Worm (Caenorhabditis elegans) whole organism, L2 larva: ENCODE data around the gene str-4.

Experiments used
- C34F6.9 ChIP-seq: fragments of 150-350 bp; optimal IDR thresholded peaks from 2 replicates; lab custom pipeline; 2014; ENCODE audit warnings: missing biosample characterization, missing genetic modification characterization
- F13H6.1 ChIP-seq: sonication (generic microtip); optimal IDR thresholded peaks from 2 replicates; lab custom pipeline; 2016; ENCODE audit warnings: missing genetic modification characterization, missing compliant biosample characterization
- R02D3.7 ChIP-seq: fragments of 150-350 bp; optimal IDR thresholded peaks from 2 replicates; lab custom pipeline; 2014; ENCODE audit warnings: missing biosample characterization, missing genetic modification characterization
- Y55F3AM.14 ChIP-seq: fragments of 200-800 bp; sonication (Bioruptor generic); optimal IDR thresholded peaks from 2 replicates; lab custom pipeline; 2018; ENCODE audit warnings: mild to moderate bottlenecking, missing genetic modification characterization, missing compliant biosample characterization
- ZK546.5 ChIP-seq: sonication (generic microtip); optimal IDR thresholded peaks from 2 replicates; lab custom pipeline; 2017; ENCODE audit warnings: missing biosample characterization, missing genetic modification characterization
- alr-1 ChIP-seq: fragments of 150-350 bp; optimal IDR thresholded peaks from 2 replicates; lab custom pipeline; 2014; ENCODE audit warnings: missing biosample characterization, missing genetic modification characterization
- aly-2 ChIP-seq: fragments of 150-350 bp; optimal IDR thresholded peaks from 2 replicates; lab custom pipeline; 2014; ENCODE audit warnings: missing biosample characterization, missing genetic modification characterization
- ama-1 ChIP-seq: fragments of 150-350 bp; optimal IDR thresholded peaks from 2 replicates; lab custom pipeline; 2018; ENCODE audit warnings: inconsistent platforms
- blmp-1 ChIP-seq: sonication (generic microtip); optimal IDR thresholded peaks from 2 replicates; lab custom pipeline; 2017; ENCODE audit warnings: missing genetic modification characterization, mild to moderate bottlenecking, missing compliant biosample characterization, antibody characterized with exemption, moderate library complexity; ENCODE audit not compliant: insufficient read depth
- ceh-16 ChIP-seq: fragments of 150-350 bp; optimal IDR thresholded peaks from 2 replicates; lab custom pipeline; 2014; ENCODE audit warnings: missing biosample characterization, missing genetic modification characterization
- ceh-82 ChIP-seq: fragments of 150-350 bp; optimal IDR thresholded peaks from 2 replicates; lab custom pipeline; 2014; ENCODE audit warnings: missing biosample characterization, missing genetic modification characterization
- crh-2 ChIP-seq: sonication (generic microtip); optimal IDR thresholded peaks from 2 replicates; lab custom pipeline; 2017; ENCODE audit warnings: missing biosample characterization, missing genetic modification characterization
- dmd-4 ChIP-seq: sonication (generic microtip); optimal IDR thresholded peaks from 2 replicates; lab custom pipeline; 2017; ENCODE audit warnings: missing biosample characterization, missing genetic modification characterization
- egl-27 ChIP-seq: sonication (generic microtip); optimal IDR thresholded peaks from 3 replicates; lab custom pipeline; 2017; ENCODE audit warnings: missing biosample characterization, missing genetic modification reagents, missing genetic modification characterization
- elt-3 ChIP-seq: sonication (generic microtip); optimal IDR thresholded peaks from 2 replicates; lab custom pipeline; 2017; ENCODE audit warnings: missing biosample characterization, missing genetic modification characterization
- fos-1 ChIP-seq: fragments of 150-350 bp; optimal IDR thresholded peaks from 2 replicates; lab custom pipeline; 2014; ENCODE audit warnings: missing biosample characterization, missing genetic modification characterization
- lin-13 ChIP-seq: fragments of 150-350 bp; optimal IDR thresholded peaks from 2 replicates; lab custom pipeline; 2014; ENCODE audit warnings: missing biosample characterization, missing genetic modification reagents, missing genetic modification characterization
- lin-39 ChIP-seq: fragments of 150-350 bp; optimal IDR thresholded peaks from 2 replicates; lab custom pipeline; 2014; ENCODE audit warnings: missing biosample characterization, missing genetic modification reagents, missing genetic modification characterization
- lsy-2 ChIP-seq, 2 experiments: fragments of 150-350 bp in 1 of 2; sonication (generic microtip) in 1 of 2; optimal IDR thresholded peaks; 2 replicates each; lab custom pipeline; 2014 to 2017; ENCODE audit warnings: missing biosample characterization in 2 of 2, missing genetic modification characterization in 2 of 2
- mbf-1 ChIP-seq: sonication (generic microtip); optimal IDR thresholded peaks from 2 replicates; lab custom pipeline; 2017; ENCODE audit warnings: missing biosample characterization, missing genetic modification characterization
- mdl-1 ChIP-seq, 2 experiments: fragments of 150-350 bp in 1 of 2; sonication (generic microtip) in 1 of 2; optimal IDR thresholded peaks; 2 replicates each; lab custom pipeline; 2017; ENCODE audit warnings: missing biosample characterization in 2 of 2, missing genetic modification characterization in 2 of 2
- nhr-10 ChIP-seq: sonication (generic microtip); optimal IDR thresholded peaks from 2 replicates; lab custom pipeline; 2017; ENCODE audit warnings: missing biosample characterization, missing genetic modification characterization
- nhr-12 ChIP-seq: fragments of 150-350 bp; optimal IDR thresholded peaks from 2 replicates; lab custom pipeline; 2014; ENCODE audit warnings: missing biosample characterization, missing genetic modification characterization
- nhr-129 ChIP-seq: fragments of 150-350 bp; optimal IDR thresholded peaks from 2 replicates; lab custom pipeline; 2014; ENCODE audit warnings: missing biosample characterization, missing genetic modification characterization
- nhr-21 ChIP-seq: fragments of 150-350 bp; optimal IDR thresholded peaks from 2 replicates; lab custom pipeline; 2014; ENCODE audit warnings: missing biosample characterization, missing genetic modification characterization
- nhr-23 ChIP-seq: fragments of 150-350 bp; optimal IDR thresholded peaks from 2 replicates; lab custom pipeline; 2014; ENCODE audit warnings: missing biosample characterization, missing genetic modification reagents, missing genetic modification characterization
- nhr-25 ChIP-seq: fragments of 150-350 bp; sonication (generic microtip); optimal IDR thresholded peaks from 3 replicates; lab custom pipeline; 2014; ENCODE audit warnings: missing biosample characterization, missing genetic modification characterization
- nhr-77 ChIP-seq: fragments of 150-350 bp; optimal IDR thresholded peaks from 2 replicates; lab custom pipeline; 2014; ENCODE audit warnings: missing biosample characterization, missing genetic modification characterization
- peb-1 ChIP-seq: fragments of 150-350 bp; optimal IDR thresholded peaks from 2 replicates; lab custom pipeline; 2014; ENCODE audit warnings: missing biosample characterization, missing genetic modification characterization
- skn-1 ChIP-seq: sonication (generic microtip); optimal IDR thresholded peaks from 2 replicates; lab custom pipeline; 2017; ENCODE audit warnings: missing biosample characterization, missing genetic modification characterization
- sma-9 ChIP-seq, 2 experiments: fragments of 150-350 bp in 1 of 2; sonication (generic microtip) in 1 of 2; optimal IDR thresholded peaks; 2 replicates each; lab custom pipeline; 2014 to 2016; ENCODE audit warnings: missing genetic modification characterization in 2 of 2, mild to moderate bottlenecking in 1 of 2, missing biosample characterization in 1 of 2, missing compliant biosample characterization in 1 of 2, missing genetic modification reagents in 1 of 2, moderate library complexity in 1 of 2
- snpc-4 ChIP-seq: fragments of 150-350 bp; optimal IDR thresholded peaks from 2 replicates; lab custom pipeline; 2014; ENCODE audit warnings: missing biosample characterization, missing genetic modification characterization
- unc-39 ChIP-seq: fragments of 150-350 bp; optimal IDR thresholded peaks from 2 replicates; lab custom pipeline; 2014; ENCODE audit warnings: missing biosample characterization, missing genetic modification characterization
- unc-55 ChIP-seq: fragments of 150-350 bp; sonication (generic microtip); optimal IDR thresholded peaks from 3 replicates; lab custom pipeline; 2014; ENCODE audit warnings: missing biosample characterization, missing genetic modification reagents, missing genetic modification characterization
- unc-62 ChIP-seq: fragments of 150-350 bp; optimal IDR thresholded peaks from 2 replicates; lab custom pipeline; 2014; ENCODE audit warnings: missing biosample characterization, missing genetic modification reagents, missing genetic modification characterization
- zag-1 ChIP-seq: fragments of 150-350 bp; optimal IDR thresholded peaks from 2 replicates; lab custom pipeline; 2014; ENCODE audit warnings: missing biosample characterization, missing genetic modification characterization
- ztf-4 ChIP-seq: fragments of 150-350 bp; optimal IDR thresholded peaks from 2 replicates; lab custom pipeline; 2014; ENCODE audit warnings: missing biosample characterization, missing genetic modification characterization

The str-4 gene

ce11 chrV:13299398-13299797 is 40.1 kb downstream of the str-4 start:
- TF ChIP-seq alr-1 (tag; lab: Kevin White, UChicago) (no peak), nhr-12 (tag; lab: Kevin White, UChicago) (no peak), peb-1 (no peak), R02D3.7 (tag; lab: Kevin White, UChicago) (no peak), ama-1 (no peak), ztf-4 (tag; lab: Kevin White, UChicago) (no peak), snpc-4 (tag; lab: Kevin White, UChicago) (no peak), sma-9 (GFP tag; optimal IDR thresholded peaks at IDR 0.05; lab: Kevin White, UChicago) (no peak), sma-9 (tag; optimal IDR thresholded peaks at IDR 0.05; lab: Kevin White, UChicago) (no peak)

DNA sequence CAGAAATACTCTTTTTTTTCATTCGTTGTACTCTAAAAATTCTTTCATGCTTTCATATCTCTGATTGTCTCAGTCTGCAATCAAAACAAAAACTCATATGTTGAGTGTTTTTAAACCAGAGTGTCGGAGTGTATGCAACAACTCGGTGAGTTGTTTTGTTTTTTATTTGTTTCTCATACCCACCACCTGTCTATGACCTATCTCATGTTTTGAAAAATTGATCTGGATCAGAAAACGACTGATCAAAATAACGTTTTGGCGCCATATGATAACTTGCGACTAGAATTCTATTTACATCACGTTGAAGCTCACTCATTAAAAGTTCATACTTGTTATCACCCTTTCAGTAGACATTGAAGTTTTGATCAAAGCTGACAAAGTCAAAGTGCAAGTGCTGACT is 40.8 kb downstream of the str-4 start:
- TF ChIP-seq nhr-21 (tag; lab: Kevin White, UChicago) (no peak), blmp-1 (no peak), nhr-129 (tag; lab: Kevin White, UChicago) (peak; percentile 56), nhr-10 (no peak), lin-39 (no peak), crh-2 (tag; lab: Kevin White, UChicago) (no peak), elt-3 (tag; lab: Kevin White, UChicago) (no peak), ceh-82 (tag; lab: Kevin White, UChicago) (no peak)

ce11 chrV:13297220-13297619 is 42.3 kb downstream of the str-4 start, which contains the start of gene C26E1.1:
TSS of gene C26E1.1 (plus strand) at chrV:13297520.
- no peak for TF ChIP-seq elt-3 (tag; lab: Kevin White, UChicago)
- TF ChIP-seq skn-1 = no peak
- no peak for TF ChIP-seq nhr-12 (tag; lab: Kevin White, UChicago)
- TF ChIP-seq lin-13 (GFP tag; lab: Kevin White, UChicago) = no peak
- TF ChIP-seq nhr-25 = no peak
- TF ChIP-seq unc-55 (GFP tag; lab: Kevin White, UChicago) = no peak
- no peak for TF ChIP-seq ama-1
- TF ChIP-seq dmd-4 (tag; lab: Kevin White, UChicago) = no peak
- no peak for TF ChIP-seq ZK546.5 (tag; lab: Kevin White, UChicago)
- no peak for TF ChIP-seq ztf-4 (tag; lab: Kevin White, UChicago)
- no peak for TF ChIP-seq alr-1 (tag; lab: Kevin White, UChicago)
- no peak for TF ChIP-seq fos-1 (tag; lab: Kevin White, UChicago)
- no peak for TF ChIP-seq nhr-10
- no peak for TF ChIP-seq snpc-4 (tag; lab: Kevin White, UChicago)
- TF ChIP-seq Y55F3AM.14 = no peak

DNA sequence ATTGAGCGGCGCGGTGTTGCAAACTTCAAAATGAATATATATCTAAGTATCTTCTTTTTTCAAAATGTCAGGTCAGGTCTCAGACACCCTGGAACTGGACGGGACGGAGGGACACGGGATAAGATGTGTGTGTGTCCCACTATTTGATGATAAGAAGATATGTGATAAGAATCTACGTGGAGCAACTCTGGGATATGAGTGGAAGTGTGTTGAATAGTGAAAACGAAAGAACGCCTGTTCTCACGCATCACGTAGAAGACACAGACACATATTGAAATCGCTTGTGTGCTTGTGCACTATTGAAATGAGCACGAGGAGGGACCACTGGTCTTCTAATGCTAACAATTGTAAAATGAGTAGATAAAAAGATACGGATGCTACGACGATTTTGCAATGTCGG is 43.7 kb downstream of the str-4 start, which contains the start of gene uig-1:
TSS of gene uig-1 (minus strand) at position 120 of the 400 bp plus-strand sequence.
- TF ChIP-seq mdl-1 (tag; optimal IDR thresholded peaks at IDR 0.05; lab: Kevin White, UChicago) = no peak
- TF ChIP-seq zag-1 (tag; lab: Kevin White, UChicago) = no peak
- TF ChIP-seq mbf-1 (tag; lab: Kevin White, UChicago) = no peak
- TF ChIP-seq C34F6.9 (tag; lab: Kevin White, UChicago) = peak; percentile 16
- TF ChIP-seq egl-27 (tag; lab: Kevin White, UChicago) = no peak
- TF ChIP-seq unc-62 (GFP tag; lab: Kevin White, UChicago) = no peak
- peak; percentile 14 for TF ChIP-seq sma-9 (GFP tag; optimal IDR thresholded peaks at IDR 0.05; lab: Kevin White, UChicago)
- no peak for TF ChIP-seq sma-9 (tag; optimal IDR thresholded peaks at IDR 0.05; lab: Kevin White, UChicago)
- TF ChIP-seq ama-1 = no peak
- TF ChIP-seq nhr-77 (tag; lab: Kevin White, UChicago) = no peak
- TF ChIP-seq nhr-129 (tag; lab: Kevin White, UChicago) = peak; percentile 24
- TF ChIP-seq ceh-16 (tag; lab: Kevin White, UChicago) = no peak
- no peak for TF ChIP-seq aly-2 (tag; lab: Kevin White, UChicago)
- peak; percentile 22 for TF ChIP-seq F13H6.1 (tag; lab: Kevin White, UChicago)
- no peak for TF ChIP-seq unc-39 (tag; lab: Kevin White, UChicago)
- peak in 1 of 2 experiments; percentile 16 for TF ChIP-seq lsy-2 (tag; optimal IDR thresholded peaks at IDR 0.05; lab: Kevin White, UChicago)
- no peak for TF ChIP-seq ceh-82 (tag; lab: Kevin White, UChicago)
- no peak for TF ChIP-seq nhr-23 (tag; lab: Kevin White, UChicago)
- TF ChIP-seq alr-1 (tag; lab: Kevin White, UChicago) = no peak
